Fruit fly (Drosophila melanogaster): ENCODE measurements around the gene CG42494.

DNA sequence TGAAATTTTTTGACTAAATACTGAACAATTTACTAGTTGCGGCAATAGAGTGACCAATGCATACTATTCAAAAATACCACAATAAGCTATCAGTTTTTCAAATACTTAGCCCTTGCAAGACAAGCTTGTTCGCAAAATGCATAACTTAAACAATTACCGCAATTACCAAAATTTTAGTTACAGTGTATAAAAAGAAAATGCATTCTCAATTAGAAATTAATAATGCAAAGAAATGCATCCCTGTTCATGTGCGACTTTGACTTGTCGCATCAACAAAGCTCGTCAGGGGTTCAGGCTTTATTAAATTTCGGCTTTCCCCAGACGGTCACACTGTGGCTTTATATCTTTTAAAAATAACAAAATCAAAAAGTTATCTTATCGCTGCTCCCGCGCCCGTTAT, 34.7 kb downstream of the CG42494 start, which contains the start of the genes hob and nSMase:
- no peak for TF ChIP-seq CG8478 (optimal IDR thresholded peaks at IDR 0.05)
- TF ChIP-seq CTCF (optimal IDR thresholded peaks at IDR 0.05), result no peak

Measured in S2 (cell line).